Fruit fly (Drosophila melanogaster) whole organism, pupa: ENCODE data around the gene Cyp4ac2.
A peak's percentile ranks its signal among the peaks of the same experiment; 100 is the strongest.

ENCODE experiments used
- CG10348 ChIP-seq: fragments of 200-800 bp; sonication (Bioruptor generic); IDR thresholded peaks from 2 replicates; pipeline ENCODE4 v1.3.6; 2022; ENCODE audit warnings: missing biosample characterization, missing genetic modification characterization
- CG12605 ChIP-seq: fragments of 200-800 bp; sonication (Bioruptor generic); IDR thresholded peaks from 2 replicates; pipeline ENCODE4 v1.3.6; 2022; ENCODE audit warnings: missing biosample characterization, missing genetic modification characterization
- CG13204 ChIP-seq: fragments of 200-800 bp; sonication (Bioruptor generic); optimal IDR thresholded peaks from 2 replicates; lab custom pipeline; 2018; ENCODE audit warnings: missing biosample characterization, mild to moderate bottlenecking, missing genetic modification characterization, moderate library complexity
- CG14655 ChIP-seq: fragments of 200-800 bp; sonication (Bioruptor generic); optimal IDR thresholded peaks from 3 replicates; lab custom pipeline; 2017; ENCODE audit warnings: mild to moderate bottlenecking, missing biosample characterization, missing genetic modification reagents, missing genetic modification characterization
- CG15710 ChIP-seq: fragments of 200-800 bp; sonication (Bioruptor generic); optimal IDR thresholded peaks from 2 replicates; lab custom pipeline; 2018; ENCODE audit warnings: missing biosample characterization, mild to moderate bottlenecking, missing genetic modification characterization, moderate library complexity
- CG17806 ChIP-seq: fragments of 200-800 bp; sonication (Bioruptor generic); optimal IDR thresholded peaks from 2 replicates; lab custom pipeline; 2018; ENCODE audit warnings: missing biosample characterization, mild to moderate bottlenecking, missing genetic modification characterization, moderate library complexity
- CG32121 ChIP-seq: fragments of 200-800 bp; sonication (Bioruptor generic); IDR thresholded peaks from 2 replicates; pipeline ENCODE4 v1.3.6; 2022; ENCODE audit warnings: missing biosample characterization, missing genetic modification characterization
- CG34367 ChIP-seq: fragments of 200-800 bp; sonication (Bioruptor generic); optimal IDR thresholded peaks from 2 replicates; lab custom pipeline; 2018; ENCODE audit warnings: missing biosample characterization, mild to moderate bottlenecking, missing genetic modification characterization
- CG4496 ChIP-seq: fragments of 200-800 bp; sonication (Bioruptor generic); IDR thresholded peaks from 3 replicates; pipeline ENCODE4 v1.3.6; 2022; ENCODE audit warnings: missing biosample characterization, missing genetic modification characterization
- CG8159 ChIP-seq: fragments of 200-800 bp; sonication (Bioruptor generic); optimal IDR thresholded peaks from 3 replicates; lab custom pipeline; 2018; ENCODE audit warnings: missing biosample characterization, mild to moderate bottlenecking, missing genetic modification characterization, moderate library complexity
- CG8301 ChIP-seq: fragments of 200-800 bp; sonication (Bioruptor generic); optimal IDR thresholded peaks from 2 replicates; lab custom pipeline; 2018; ENCODE audit warnings: missing biosample characterization, mild to moderate bottlenecking, missing genetic modification characterization
- CG9948 ChIP-seq: fragments of 200-800 bp; sonication (Bioruptor generic); optimal IDR thresholded peaks from 2 replicates; lab custom pipeline; 2018; ENCODE audit warnings: missing biosample characterization, mild to moderate bottlenecking, missing genetic modification characterization, moderate library complexity
- D1 ChIP-seq: fragments of 200-800 bp; sonication (Bioruptor generic); optimal IDR thresholded peaks from 2 replicates; lab custom pipeline; 2018; ENCODE audit warnings: missing biosample characterization, mild to moderate bottlenecking, missing genetic modification characterization, moderate library complexity
- EcR ChIP-seq: fragments of 200-800 bp; sonication (Bioruptor generic); optimal IDR thresholded peaks from 3 replicates; lab custom pipeline; 2019; ENCODE audit warnings: missing biosample characterization, missing genetic modification characterization, mild to moderate bottlenecking, moderate library complexity, missing genetic modification reagents
- Ets98B ChIP-seq: fragments of 200-800 bp; sonication (Bioruptor generic); IDR thresholded peaks from 2 replicates; pipeline ENCODE4 v1.3.6; 2022; ENCODE audit warnings: missing biosample characterization, missing genetic modification characterization
- Pif1A ChIP-seq: fragments of 200-800 bp; sonication (Bioruptor generic); optimal IDR thresholded peaks from 3 replicates; lab custom pipeline; 2016; ENCODE audit warnings: missing biosample characterization, missing genetic modification characterization
- Pif1B ChIP-seq: fragments of 200-800 bp; sonication (Bioruptor generic); optimal IDR thresholded peaks from 3 replicates; lab custom pipeline; 2016; ENCODE audit warnings: missing biosample characterization, missing genetic modification characterization
- Snoo ChIP-seq: fragments of 200-800 bp; sonication (Bioruptor generic); optimal IDR thresholded peaks from 3 replicates; lab custom pipeline; 2017; ENCODE audit warnings: missing biosample characterization, mild to moderate bottlenecking, missing genetic modification characterization, inconsistent platforms
- fd96Ca ChIP-seq: fragments of 200-800 bp; sonication (Bioruptor generic); IDR thresholded peaks from 3 replicates; pipeline ENCODE4 v1.3.6; 2022; ENCODE audit warnings: missing biosample characterization, missing genetic modification characterization
- gl ChIP-seq: fragments of 200-800 bp; sonication (Bioruptor generic); optimal IDR thresholded peaks from 2 replicates; lab custom pipeline; 2018; ENCODE audit warnings: missing biosample characterization, mild to moderate bottlenecking, missing genetic modification characterization
- rn ChIP-seq: fragments of 200-800 bp; sonication (Bioruptor generic); IDR thresholded peaks from 2 replicates; pipeline ENCODE4 v1.3.6; 2022; ENCODE audit warnings: missing biosample characterization, missing genetic modification characterization

Gene Cyp4ac2

dm6 chr2L:5277262-5278008, 11.2 kb downstream of the Cyp4ac2 start:
- no peak for TF ChIP-seq EcR (GFP tag; lab: Kevin White, UChicago)
- no peak for TF ChIP-seq CG15710 (tag; lab: Kevin White, UChicago)
- no peak for TF ChIP-seq CG8159 (tag; lab: Kevin White, UChicago)
- no peak for TF ChIP-seq fd96Ca (GFP tag; lab: Robert Waterston, UW)
- no peak for TF ChIP-seq CG4496 (GFP tag; lab: Robert Waterston, UW)
- TF ChIP-seq CG10348 (GFP tag; lab: Robert Waterston, UW) = no peak
- TF ChIP-seq CG12605 (GFP tag; lab: Robert Waterston, UW) = no peak
- TF ChIP-seq CG34367 (tag; lab: Kevin White, UChicago) = no peak
- no peak for TF ChIP-seq CG32121 (GFP tag; lab: Robert Waterston, UW)
- no peak for TF ChIP-seq Pif1A
- no peak for TF ChIP-seq D1 (tag; lab: Kevin White, UChicago)
- TF ChIP-seq CG9948 (tag; lab: Kevin White, UChicago) = no peak

dm6 chr2L:5278309-5279130, 12.3 kb downstream of the Cyp4ac2 start, which contains the start of the genes Nin and Bub1:
Gene Nin (minus strand): TSS chr2L:5278548.
Gene Bub1 (plus strand): TSS chr2L:5278865.
- TF ChIP-seq rn (GFP tag; lab: Robert Waterston, UW) = 0 out of 2 replicates have a peak, but pooled peaks have one; percentile 8
- TF ChIP-seq gl = peak; percentile 2
- peak; percentile 27 for TF ChIP-seq CG15710 (tag; lab: Kevin White, UChicago)
- TF ChIP-seq CG8301 (tag; lab: Kevin White, UChicago) = no peak

dm6 chr2L:5284820-5285219, 18.6 kb downstream of the Cyp4ac2 start:
- TF ChIP-seq Pif1B (GFP tag; lab: Kevin White, UChicago) (no peak), CG14655 (no peak), CG32121 (GFP tag; lab: Robert Waterston, UW) (0 out of 2 replicates have a peak, but pooled peaks have one; percentile 10), CG8301 (tag; lab: Kevin White, UChicago) (no peak), CG4496 (GFP tag; lab: Robert Waterston, UW) (0 out of 3 replicates have a peak, but pooled peaks have one; percentile 27), CG34367 (tag; lab: Kevin White, UChicago) (no peak), EcR (GFP tag; lab: Kevin White, UChicago) (peak; percentile 65), Ets98B (no peak)

dm6 chr2L:5285860-5286259, 19.7 kb downstream of the Cyp4ac2 start:
- TF ChIP-seq D1 (tag; lab: Kevin White, UChicago) (no peak), CG15710 (tag; lab: Kevin White, UChicago) (no peak), CG17806 (tag; lab: Kevin White, UChicago) (no peak), gl (no peak), CG8301 (tag; lab: Kevin White, UChicago) (no peak), Pif1B (GFP tag; lab: Kevin White, UChicago) (no peak), EcR (GFP tag; lab: Kevin White, UChicago) (no peak), Snoo (tag; lab: Kevin White, UChicago) (no peak), CG8159 (tag; lab: Kevin White, UChicago) (no peak), CG12605 (GFP tag; lab: Robert Waterston, UW) (no peak), CG13204 (GFP tag; lab: Kevin White, UChicago) (no peak), CG10348 (GFP tag; lab: Robert Waterston, UW) (no peak), Pif1A (no peak), CG9948 (tag; lab: Kevin White, UChicago) (no peak), fd96Ca (GFP tag; lab: Robert Waterston, UW) (no peak)
- TF ChIP-seq, all 21 proteins: peak for 0

dm6 chr2L:5286572-5286971, 20.4 kb downstream of the Cyp4ac2 start:
- TF ChIP-seq EcR (GFP tag; lab: Kevin White, UChicago) (peak; percentile 73), CG17806 (tag; lab: Kevin White, UChicago) (no peak), rn (GFP tag; lab: Robert Waterston, UW) (no peak)

dm6 chr2L:5287599-5288261, 21.5 kb downstream of the Cyp4ac2 start:
- TF ChIP-seq Pif1B (GFP tag; lab: Kevin White, UChicago) = peak; percentile 75
- TF ChIP-seq CG13204 (GFP tag; lab: Kevin White, UChicago) = peak; percentile 91
- TF ChIP-seq CG8301 (tag; lab: Kevin White, UChicago) = peak; percentile 74
- peak; percentile 83 for TF ChIP-seq CG14655
- TF ChIP-seq rn (GFP tag; lab: Robert Waterston, UW) = no peak
- peak; percentile 95 for TF ChIP-seq CG17806 (tag; lab: Kevin White, UChicago)
- peak; percentile 100 for TF ChIP-seq EcR (GFP tag; lab: Kevin White, UChicago)
- TF ChIP-seq gl = peak; percentile 88
- TF ChIP-seq CG8159 (tag; lab: Kevin White, UChicago) = peak; percentile 97
- TF ChIP-seq CG4496 (GFP tag; lab: Robert Waterston, UW) = peak; percentile 73
- TF ChIP-seq D1 (tag; lab: Kevin White, UChicago) = peak; percentile 94
- TF ChIP-seq CG34367 (tag; lab: Kevin White, UChicago) = peak; percentile 95
- no peak for TF ChIP-seq CG10348 (GFP tag; lab: Robert Waterston, UW)
- TF ChIP-seq CG15710 (tag; lab: Kevin White, UChicago) = peak; percentile 98
- no peak for TF ChIP-seq CG32121 (GFP tag; lab: Robert Waterston, UW)
- TF ChIP-seq Snoo (tag; lab: Kevin White, UChicago) = peak; percentile 88
- TF ChIP-seq CG9948 (tag; lab: Kevin White, UChicago) = peak; percentile 96
- TF ChIP-seq fd96Ca (GFP tag; lab: Robert Waterston, UW) = no peak; the same call in 2 of the 3 replicates
- TF ChIP-seq CG12605 (GFP tag; lab: Robert Waterston, UW) = peak; percentile 76
- TF ChIP-seq Pif1A = peak; percentile 86
- no peak for TF ChIP-seq Ets98B
